Worm (Caenorhabditis elegans): ENCODE measurements around the gene T28D9.1.

- TF ChIP-seq nhr-90 (tag; optimal IDR thresholded peaks at IDR 0.05; ENCODE audit: poor library complexity) (no peak), sox-4 (tag; optimal IDR thresholded peaks at IDR 0.05) (no peak), mef-2 (tag; optimal IDR thresholded peaks at IDR 0.05) (no peak), tlp-1 (tag; optimal IDR thresholded peaks at IDR 0.05) (no peak), efl-3 (GFP tag; optimal IDR thresholded peaks at IDR 0.05) (no peak), aha-1 (tag; optimal IDR thresholded peaks at IDR 0.05) (no peak)
These were observed 7.2 kb upstream of the T28D9.1 start, which contains the start of the genes lido-16 and plpp-1.2 for ce11 chrII:6484876-6485526.

All from whole organism, L1 larva.